Worm (Caenorhabditis elegans) whole organism, L4/young adult: ENCODE data around the gene Y116A8A.2.

ENCODE experiments used
- W03F9.2 ChIP-seq: fragments of 150-350 bp; optimal IDR thresholded peaks from 2 replicates; lab custom pipeline; 2014; ENCODE audit warnings: missing biosample characterization, missing genetic modification characterization
- dao-5 ChIP-seq: sonication (generic microtip); optimal IDR thresholded peaks from 2 replicates; lab custom pipeline; 2016; ENCODE audit warnings: missing genotype, missing genetic modification characterization, moderate library complexity, missing compliant biosample characterization
- him-1 ChIP-seq: sonication (generic microtip); optimal IDR thresholded peaks from 2 replicates; lab custom pipeline; 2016; ENCODE audit warnings: missing genotype, missing genetic modification reagents, missing genetic modification characterization, missing compliant biosample characterization

- TF ChIP-seq dao-5 (tag; lab: Kevin White, UChicago) (no peak), him-1 (tag; lab: Kevin White, UChicago) (no peak), W03F9.2 (no peak)
Observed at ce11 chrIV:16787024-16787423, 26.7 kb downstream of the Y116A8A.2 start, which contains the start of gene Y43D4A.6.
